Fruit fly (Drosophila melanogaster) whole organism, pupa: ENCODE measurements around the gene CG10013.

ENCODE experiments used
- CG13204 ChIP-seq: fragments of 200-800 bp; sonication (Bioruptor generic); optimal IDR thresholded peaks from 2 replicates; lab custom pipeline; 2018; ENCODE audit warnings: missing biosample characterization, mild to moderate bottlenecking, missing genetic modification characterization, moderate library complexity
- CG14655 ChIP-seq: fragments of 200-800 bp; sonication (Bioruptor generic); optimal IDR thresholded peaks from 3 replicates; lab custom pipeline; 2017; ENCODE audit warnings: mild to moderate bottlenecking, missing biosample characterization, missing genetic modification reagents, missing genetic modification characterization
- CG32121 ChIP-seq: fragments of 200-800 bp; sonication (Bioruptor generic); IDR thresholded peaks from 2 replicates; pipeline ENCODE4 v1.3.6; 2022; ENCODE audit warnings: missing biosample characterization, missing genetic modification characterization
- CG8159 ChIP-seq: fragments of 200-800 bp; sonication (Bioruptor generic); optimal IDR thresholded peaks from 3 replicates; lab custom pipeline; 2018; ENCODE audit warnings: missing biosample characterization, mild to moderate bottlenecking, missing genetic modification characterization, moderate library complexity
- CG8301 ChIP-seq: fragments of 200-800 bp; sonication (Bioruptor generic); optimal IDR thresholded peaks from 2 replicates; lab custom pipeline; 2018; ENCODE audit warnings: missing biosample characterization, mild to moderate bottlenecking, missing genetic modification characterization
- Pif1A ChIP-seq: fragments of 200-800 bp; sonication (Bioruptor generic); optimal IDR thresholded peaks from 3 replicates; lab custom pipeline; 2016; ENCODE audit warnings: missing biosample characterization, missing genetic modification characterization
- Snoo ChIP-seq: fragments of 200-800 bp; sonication (Bioruptor generic); optimal IDR thresholded peaks from 3 replicates; lab custom pipeline; 2017; ENCODE audit warnings: missing biosample characterization, mild to moderate bottlenecking, missing genetic modification characterization, inconsistent platforms
- gl ChIP-seq: fragments of 200-800 bp; sonication (Bioruptor generic); optimal IDR thresholded peaks from 2 replicates; lab custom pipeline; 2018; ENCODE audit warnings: missing biosample characterization, mild to moderate bottlenecking, missing genetic modification characterization

- TF ChIP-seq CG14655, result no peak
- TF ChIP-seq CG32121, result no peak
- TF ChIP-seq Pif1A (GFP tag; lab: Kevin White, UChicago), result no peak
- no peak for TF ChIP-seq Snoo (tag; lab: Kevin White, UChicago)
- no peak for TF ChIP-seq CG8301 (tag; lab: Kevin White, UChicago)
- no peak for TF ChIP-seq CG13204
- no peak for TF ChIP-seq gl (tag; lab: Kevin White, UChicago)
- no peak for TF ChIP-seq CG8159 (tag; lab: Kevin White, UChicago)
Observed at dm6 chr3R:12367464-12367863, 44.1 kb downstream of the CG10013 start, which contains the start of gene GstD9.
